Worm (Caenorhabditis elegans): Measurements from ENCODE around the gene nlp-76.

DNA sequence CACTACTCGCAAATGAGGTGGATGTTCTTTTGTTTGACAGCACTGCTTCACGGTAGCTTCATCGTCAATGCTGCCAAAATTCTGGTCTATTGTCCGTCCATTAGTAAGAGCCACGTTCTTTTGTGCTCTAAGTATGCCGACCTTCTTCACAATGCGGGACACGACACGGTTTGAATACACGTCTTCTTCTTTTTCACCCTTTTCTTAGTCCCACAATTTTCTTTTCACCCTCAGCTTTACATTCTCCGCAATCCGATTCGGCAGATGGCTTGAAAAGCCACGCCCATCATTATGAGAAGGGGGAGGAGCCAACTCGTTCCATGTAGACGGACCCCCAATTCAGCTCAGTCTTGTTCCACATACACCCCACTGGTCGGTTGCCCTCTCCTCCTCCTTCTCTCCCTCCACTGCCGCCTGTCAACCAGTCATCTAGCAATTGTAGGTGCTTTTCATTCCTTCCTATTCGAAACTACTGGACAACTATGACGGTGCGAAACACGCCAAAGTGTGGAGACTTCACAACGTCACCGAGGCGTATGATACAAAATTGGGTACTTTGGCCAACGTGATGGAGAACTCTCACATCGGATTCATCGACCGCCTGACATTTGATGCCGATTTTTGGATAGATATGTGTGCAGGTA is 28.2 kb upstream of the nlp-76 start:
- TF ChIP-seq ZK546.5 (tag; optimal IDR thresholded peaks at IDR 0.05) (no peak), pqm-1 (tag; optimal IDR thresholded peaks at IDR 0.05) (no peak), elt-3 (tag; optimal IDR thresholded peaks at IDR 0.05) (no peak), ceh-28 (tag; optimal IDR thresholded peaks at IDR 0.05) (no peak), nhr-237 (tag; optimal IDR thresholded peaks at IDR 0.05) (no peak), nhr-67 (tag; optimal IDR thresholded peaks at IDR 0.05) (no peak)

Data from whole organism, L3 larva.